Worm (Caenorhabditis elegans) whole organism, L4/young adult: ENCODE results near the gene B0361.9.

ENCODE experiments used
- W03F9.2 ChIP-seq: fragments of 150-350 bp; optimal IDR thresholded peaks from 2 replicates; lab custom pipeline; 2014; ENCODE audit warnings: missing biosample characterization, missing genetic modification characterization
- dao-5 ChIP-seq: sonication (generic microtip); optimal IDR thresholded peaks from 2 replicates; lab custom pipeline; 2016; ENCODE audit warnings: missing genotype, missing genetic modification characterization, moderate library complexity, missing compliant biosample characterization
- him-1 ChIP-seq: sonication (generic microtip); optimal IDR thresholded peaks from 2 replicates; lab custom pipeline; 2016; ENCODE audit warnings: missing genotype, missing genetic modification reagents, missing genetic modification characterization, missing compliant biosample characterization

The B0361.9 gene

ce11 chrIII:7263028-7263427 lies 36.4 kb downstream of the B0361.9 start:
- TF ChIP-seq dao-5 (no peak), him-1 (tag; lab: Kevin White, UChicago) (no peak), W03F9.2 (no peak)

ce11 chrIII:7262592-7262991 lies 36.8 kb downstream of the B0361.9 start:
- TF ChIP-seq him-1 (tag; lab: Kevin White, UChicago), result no peak
- TF ChIP-seq dao-5, result no peak
- TF ChIP-seq W03F9.2, result no peak

ce11 chrIII:7258931-7259330 lies 40.5 kb downstream of the B0361.9 start, which contains the start of gene B0361.4:
TSS of gene B0361.4 (plus strand) at chrIII:7258991.
- no peak for TF ChIP-seq dao-5
- TF ChIP-seq him-1 (tag; lab: Kevin White, UChicago), result no peak
- TF ChIP-seq W03F9.2, result no peak

DNA sequence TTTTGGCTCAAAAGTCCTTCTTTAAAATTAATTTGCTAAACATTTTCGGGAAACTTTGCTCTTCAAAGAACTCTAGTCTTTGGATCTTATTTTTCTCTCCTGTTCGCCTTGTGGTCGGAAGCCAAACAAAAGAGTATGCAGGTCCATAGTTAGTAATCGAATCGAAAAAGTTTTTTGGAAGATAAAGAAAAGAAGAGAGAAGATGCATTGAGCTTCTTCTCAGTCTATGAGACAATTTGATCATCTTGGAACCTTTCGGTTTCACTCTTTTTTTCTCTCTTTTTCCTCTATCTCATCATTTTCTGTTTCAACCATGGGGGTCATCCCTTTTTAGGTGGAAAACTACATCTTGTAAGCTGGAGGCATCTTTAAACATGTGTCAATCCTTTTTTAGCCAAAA lies 45.8 kb downstream of the B0361.9 start:
- no peak for TF ChIP-seq him-1 (tag; lab: Kevin White, UChicago)
- TF ChIP-seq dao-5, result no peak
- no peak for TF ChIP-seq W03F9.2
